Fruit fly (Drosophila melanogaster) whole organism, embryonic: Measurements from ENCODE around the gene mRpL13.

ENCODE experiments used
- Atf6 ChIP-seq: fragments of 200-800 bp; sonication (Bioruptor generic); IDR thresholded peaks from 2 replicates; pipeline ENCODE4 v1.3.6; 2022; ENCODE audit warnings: missing biosample characterization, missing genetic modification characterization
- CG1024 ChIP-seq: fragments of 200-800 bp; sonication (Bioruptor generic); IDR thresholded peaks from 2 replicates; pipeline ENCODE4 v1.3.6; 2022; ENCODE audit warnings: missing biosample characterization, missing genetic modification characterization
- CG11085 ChIP-seq: fragments of 200-800 bp; sonication (Bioruptor generic); IDR thresholded peaks from 2 replicates; pipeline ENCODE4 v1.3.6; 2022; ENCODE audit warnings: missing biosample characterization, missing genetic modification characterization
- CG12769 ChIP-seq: fragments of 200-800 bp; sonication (Bioruptor generic); optimal IDR thresholded peaks from 2 replicates; lab custom pipeline; 2019; ENCODE audit warnings: missing biosample characterization, mild to moderate bottlenecking, missing genetic modification characterization, moderate library complexity
- CG13624 ChIP-seq: fragments of 200-800 bp; sonication (Bioruptor generic); optimal IDR thresholded peaks from 2 replicates; lab custom pipeline; 2016; ENCODE audit warnings: missing biosample characterization, missing genetic modification characterization
- CG14014 ChIP-seq: fragments of 200-800 bp; sonication (Bioruptor generic); IDR thresholded peaks from 2 replicates; pipeline ENCODE4 v1.3.6; 2022; ENCODE audit warnings: missing biosample characterization, missing genetic modification characterization
- CG14710 ChIP-seq: fragments of 200-800 bp; sonication (Bioruptor generic); optimal IDR thresholded peaks from 3 replicates; lab custom pipeline; 2019; ENCODE audit warnings: missing biosample characterization, mild to moderate bottlenecking, missing genetic modification characterization, moderate library complexity
- CG15269 ChIP-seq: fragments of 200-800 bp; sonication (Bioruptor generic); optimal IDR thresholded peaks from 2 replicates; lab custom pipeline; 2018; ENCODE audit warnings: missing biosample characterization, mild to moderate bottlenecking, missing genetic modification characterization, moderate library complexity
- CG17385 ChIP-seq: fragments of 200-800 bp; sonication (Bioruptor generic); optimal IDR thresholded peaks from 3 replicates; lab custom pipeline; 2018; ENCODE audit warnings: missing biosample characterization, mild to moderate bottlenecking, missing genetic modification characterization
- CG1792 ChIP-seq: fragments of 200-800 bp; sonication (Bioruptor generic); optimal IDR thresholded peaks from 2 replicates; lab custom pipeline; 2016; ENCODE audit warnings: missing biosample characterization, missing genetic modification characterization
- CG34376 ChIP-seq: fragments of 200-800 bp; sonication (Bioruptor generic); optimal IDR thresholded peaks from 2 replicates; lab custom pipeline; 2018; ENCODE audit warnings: missing biosample characterization, mild to moderate bottlenecking, missing genetic modification characterization
- CG42726 ChIP-seq: fragments of 200-800 bp; sonication (Bioruptor generic); IDR thresholded peaks from 2 replicates; pipeline ENCODE4 v1.3.6; 2022; ENCODE audit warnings: missing biosample characterization, missing genetic modification characterization; ENCODE audit not compliant: partially characterized antibody
- CG43689 ChIP-seq: fragments of 200-800 bp; sonication (Bioruptor generic); IDR thresholded peaks from 2 replicates; pipeline ENCODE4 v1.3.6; 2022; ENCODE audit warnings: missing biosample characterization, missing genetic modification characterization
- CG6791 ChIP-seq: fragments of 200-800 bp; sonication (Bioruptor generic); IDR thresholded peaks from 3 replicates; pipeline ENCODE4 v1.3.6; 2022; ENCODE audit warnings: missing biosample characterization, missing genetic modification characterization; ENCODE audit not compliant: partially characterized antibody
- CG7745 ChIP-seq: fragments of 200-800 bp; sonication (Bioruptor generic); optimal IDR thresholded peaks from 2 replicates; lab custom pipeline; 2018; ENCODE audit warnings: missing biosample characterization, mild to moderate bottlenecking, missing genetic modification characterization, moderate library complexity
- CG9876 ChIP-seq: fragments of 200-800 bp; sonication (Bioruptor generic); optimal IDR thresholded peaks from 2 replicates; lab custom pipeline; 2016; ENCODE audit warnings: missing biosample characterization, missing genetic modification characterization
- CHES-1-like ChIP-seq: fragments of 200-800 bp; sonication (Bioruptor generic); optimal IDR thresholded peaks from 2 replicates; lab custom pipeline; 2016; ENCODE audit warnings: missing biosample characterization, missing genetic modification characterization
- Dref ChIP-seq: fragments of 200-800 bp; sonication (Bioruptor generic); IDR thresholded peaks from 2 replicates; pipeline ENCODE4 v1.3.6; 2022; ENCODE audit warnings: missing biosample characterization, missing genetic modification characterization
- ERR ChIP-seq: fragments of 200-800 bp; sonication (Bioruptor generic); optimal IDR thresholded peaks from 2 replicates; lab custom pipeline; 2016; ENCODE audit warnings: missing biosample characterization, missing genetic modification characterization
- GATAe ChIP-seq: fragments of 200-800 bp; sonication (Bioruptor generic); conservative IDR thresholded peaks from 2 replicates; pipeline ENCODE4 v1.3.6; 2022; ENCODE audit warnings: missing biosample characterization, missing genetic modification characterization
- HmgZ ChIP-seq: fragments of 200-800 bp; sonication (Bioruptor generic); optimal IDR thresholded peaks from 2 replicates; lab custom pipeline; 2018; ENCODE audit warnings: missing biosample characterization, mild to moderate bottlenecking, missing genetic modification characterization
- Jarid2 ChIP-seq: fragments of 200-800 bp; sonication (Bioruptor generic); optimal IDR thresholded peaks from 3 replicates; lab custom pipeline; 2017; ENCODE audit warnings: mild to moderate bottlenecking, missing biosample characterization, missing genetic modification reagents, missing genetic modification characterization
- Med ChIP-seq: fragments of 200-800 bp; sonication (Bioruptor generic); peaks from one replicate; lab custom pipeline; 2016; ENCODE audit warnings: missing biosample characterization, missing genetic modification characterization, mild to moderate bottlenecking, inconsistent platforms, moderate library complexity
- Meics ChIP-seq: fragments of 200-800 bp; sonication (Bioruptor generic); optimal IDR thresholded peaks from 2 replicates; lab custom pipeline; 2017; ENCODE audit warnings: missing biosample characterization, mild to moderate bottlenecking, missing genetic modification characterization
- NK7.1 ChIP-seq: fragments of 200-800 bp; sonication (Bioruptor generic); optimal IDR thresholded peaks from 3 replicates; lab custom pipeline; 2016; ENCODE audit warnings: missing biosample characterization, missing genetic modification characterization
- Oaz ChIP-seq: fragments of 200-800 bp; sonication (Bioruptor generic); IDR thresholded peaks from 2 replicates; pipeline ENCODE4 v1.3.6; 2022; ENCODE audit warnings: missing biosample characterization, missing genetic modification characterization
- Opbp ChIP-seq: fragments of 200-800 bp; sonication (Bioruptor generic); IDR thresholded peaks from 3 replicates; pipeline ENCODE4 v1.3.6; 2022; ENCODE audit warnings: missing biosample characterization, missing genetic modification characterization; ENCODE audit not compliant: partially characterized antibody
- Sox100B ChIP-seq: fragments of 200-800 bp; sonication (Bioruptor generic); optimal IDR thresholded peaks from 3 replicates; lab custom pipeline; 2018; ENCODE audit warnings: missing biosample characterization, mild to moderate bottlenecking, missing genetic modification characterization
- Sry-β ChIP-seq: fragments of 200-800 bp; sonication (Bioruptor generic); optimal IDR thresholded peaks from 2 replicates; lab custom pipeline; 2018; ENCODE audit warnings: missing biosample characterization, mild to moderate bottlenecking, missing genetic modification characterization, moderate library complexity
- amos ChIP-seq: fragments of 200-800 bp; sonication (Bioruptor generic); IDR thresholded peaks from 2 replicates; pipeline ENCODE4 v1.3.6; 2022; ENCODE audit warnings: missing biosample characterization, missing genetic modification characterization; ENCODE audit not compliant: partially characterized antibody
- aop ChIP-seq: fragments of 200-800 bp; sonication (Bioruptor generic); IDR thresholded peaks from 2 replicates; pipeline ENCODE4 v1.3.6; 2022; ENCODE audit warnings: missing biosample characterization, missing genetic modification characterization
- bab2 ChIP-seq: fragments of 200-800 bp; sonication (Bioruptor generic); optimal IDR thresholded peaks from 2 replicates; lab custom pipeline; 2016; ENCODE audit warnings: missing biosample characterization, missing genetic modification characterization
- bcd ChIP-seq: fragments of 200-800 bp; sonication (Bioruptor generic); optimal IDR thresholded peaks from 2 replicates; lab custom pipeline; 2017; ENCODE audit warnings: missing biosample characterization, mild to moderate bottlenecking, missing genetic modification characterization
- bowl ChIP-seq: fragments of 200-800 bp; sonication (Bioruptor generic); IDR thresholded peaks from 2 replicates; pipeline ENCODE4 v1.3.6; 2022; ENCODE audit warnings: missing biosample characterization, missing genetic modification characterization
- cg ChIP-seq: fragments of 200-800 bp; sonication (Bioruptor generic); optimal IDR thresholded peaks from 3 replicates; lab custom pipeline; 2019; ENCODE audit warnings: missing biosample characterization, mild to moderate bottlenecking, missing genetic modification characterization, moderate library complexity
- dmrt99B ChIP-seq: fragments of 200-800 bp; sonication (Bioruptor generic); optimal IDR thresholded peaks from 2 replicates; lab custom pipeline; 2018; ENCODE audit warnings: missing biosample characterization, mild to moderate bottlenecking, missing genetic modification characterization, moderate library complexity
- eyg ChIP-seq: fragments of 200-800 bp; sonication (Bioruptor generic); optimal IDR thresholded peaks from 3 replicates; lab custom pipeline; 2016; ENCODE audit warnings: missing biosample characterization, missing genetic modification characterization
- gfzf ChIP-seq: fragments of 200-800 bp; sonication (Bioruptor generic); optimal IDR thresholded peaks from 2 replicates; lab custom pipeline; 2016; ENCODE audit warnings: missing biosample characterization, mild to moderate bottlenecking, missing genetic modification characterization, moderate library complexity
- ham ChIP-seq: fragments of 200-800 bp; sonication (Bioruptor generic); IDR thresholded peaks from 2 replicates; pipeline ENCODE4 v1.3.6; 2022; ENCODE audit warnings: missing biosample characterization, missing genetic modification characterization
- mld ChIP-seq: fragments of 200-800 bp; sonication (Bioruptor generic); IDR thresholded peaks from 3 replicates; pipeline ENCODE4 v1.3.6; 2022; ENCODE audit warnings: missing biosample characterization, missing genetic modification characterization; ENCODE audit not compliant: partially characterized antibody
- nom ChIP-seq: fragments of 200-800 bp; sonication (Bioruptor generic); optimal IDR thresholded peaks from 2 replicates; lab custom pipeline; 2017; ENCODE audit warnings: missing biosample characterization, missing genetic modification characterization, mild to moderate bottlenecking, moderate library complexity, missing genetic modification reagents
- oc ChIP-seq: fragments of 200-800 bp; sonication (Bioruptor generic); optimal IDR thresholded peaks from 2 replicates; lab custom pipeline; 2018; ENCODE audit warnings: missing biosample characterization, mild to moderate bottlenecking, missing genetic modification characterization, moderate library complexity
- p53 ChIP-seq: fragments of 200-800 bp; sonication (Bioruptor generic); optimal IDR thresholded peaks from 2 replicates; lab custom pipeline; 2016; ENCODE audit warnings: missing biosample characterization, missing genetic modification characterization
- pan ChIP-seq, 4 experiments: fragments of >200 bp in 3 of 4; fragments of 200-800 bp in 1 of 4; sonication (Bioruptor generic) in 1 of 4; optimal IDR thresholded peaks in 3 of 4; IDR thresholded peaks in 1 of 4; 2 replicates each; pipeline versions ENCODE4 v1.3.6 to Lab custom; 2017 to 2022; ENCODE audit warnings: missing biosample characterization in 2 of 4, missing genetic modification characterization in 2 of 4, mixed read lengths in 1 of 4
- pita ChIP-seq: fragments of 200-800 bp; sonication (Bioruptor generic); optimal IDR thresholded peaks from 2 replicates; lab custom pipeline; 2017; ENCODE audit warnings: missing biosample characterization, mild to moderate bottlenecking, missing genetic modification characterization
- ranshi ChIP-seq: fragments of 200-800 bp; sonication (Bioruptor generic); IDR thresholded peaks from 2 replicates; pipeline ENCODE4 v1.3.6; 2022; ENCODE audit warnings: missing biosample characterization, missing genetic modification characterization
- rib ChIP-seq: fragments of 200-800 bp; sonication (Bioruptor generic); IDR thresholded peaks from 2 replicates; pipeline ENCODE4 v1.3.6; 2022; ENCODE audit warnings: missing biosample characterization, missing genetic modification characterization
- sug ChIP-seq: fragments of 200-800 bp; optimal IDR thresholded peaks from 2 replicates; lab custom pipeline; 2019; ENCODE audit warnings: missing biosample characterization, mild to moderate bottlenecking, missing genetic modification characterization, moderate library complexity
- twi ChIP-seq: fragments of 200-800 bp; optimal IDR thresholded peaks from 2 replicates; lab custom pipeline; 2019; ENCODE audit warnings: missing biosample characterization, mild to moderate bottlenecking, missing genetic modification characterization, moderate library complexity

Gene mRpL13

dm6 chr2L:18823243-18823803 lies 35.7 kb downstream of the mRpL13 start, which contains the start of gene Ugt36D1 (continued):
- TF ChIP-seq sug (tag; lab: Kevin White, UChicago) (peak; percentile 1), Dref (no peak), CG7745 (tag; lab: Kevin White, UChicago) (no peak), CG6791 (GFP tag; lab: Robert Waterston, UW) (no peak), CG15269 (tag; lab: Kevin White, UChicago) (peak; percentile 18), CG1792 (GFP tag; lab: Kevin White, UChicago) (no peak), Opbp (0 out of 3 replicates have a peak, but pooled peaks have one; percentile 31), Atf6 (GFP tag; lab: Robert Waterston, UW) (0 out of 2 replicates have a peak, but pooled peaks have one; percentile 12), rib (GFP tag; lab: Robert Waterston, UW) (0 out of 2 replicates have a peak, but pooled peaks have one; percentile 26), ranshi (no peak), cg (GFP tag; lab: Kevin White, UChicago) (no peak), GATAe (GFP tag; lab: Robert Waterston, UW) (no peak), bcd (GFP tag; lab: Kevin White, UChicago) (no peak), Med (GFP tag; lab: Kevin White, UChicago) (peak; percentile 88), Oaz (GFP tag; lab: Robert Waterston, UW) (no peak), amos (GFP tag; lab: Robert Waterston, UW) (peak; percentile 41; the same call in 1 of the 2 replicates), ERR (GFP tag; lab: Kevin White, UChicago) (no peak), CG34376 (GFP tag; lab: Kevin White, UChicago) (no peak), bowl (GFP tag; lab: Robert Waterston, UW) (no peak), CHES-1-like (GFP tag; lab: Kevin White, UChicago) (no peak), aop (GFP tag; lab: Robert Waterston, UW) (peak; percentile 67; the same call in 1 of the 2 replicates), p53 (peak; percentile 2), CG14014 (GFP tag; lab: Robert Waterston, UW) (0 out of 2 replicates have a peak, but pooled peaks have one; percentile 23), Sry-β (GFP tag; lab: Kevin White, UChicago) (peak; percentile 93), nom (GFP tag; lab: Kevin White, UChicago) (peak; percentile 15), CG14710 (tag; lab: Kevin White, UChicago) (peak; percentile 10), CG9876 (GFP tag; lab: Kevin White, UChicago) (no peak), oc (tag; lab: Kevin White, UChicago) (peak; percentile 27), CG11085 (GFP tag; lab: Robert Waterston, UW) (no peak), Meics (GFP tag; lab: Kevin White, UChicago) (no peak), HmgZ (tag; lab: Kevin White, UChicago) (peak; percentile 6), pita (no peak), mld (0 out of 3 replicates have a peak, but pooled peaks have one; percentile 48), twi (no peak), CG42726 (GFP tag; lab: Robert Waterston, UW) (peak; percentile 66), Sox100B (GFP tag; lab: Kevin White, UChicago) (no peak), CG12769 (peak; percentile 50), Jarid2 (GFP tag; lab: Kevin White, UChicago) (peak; percentile 83), dmrt99B (tag; lab: Kevin White, UChicago) (no peak), ham (no peak), NK7.1 (GFP tag; lab: Kevin White, UChicago) (no peak), eyg (GFP tag; lab: Kevin White, UChicago) (no peak), CG17385 (GFP tag; lab: Kevin White, UChicago) (no peak), gfzf (GFP tag; lab: Kevin White, UChicago) (no peak), bab2 (GFP tag; lab: Kevin White, UChicago) (no peak), pan (optimal IDR thresholded peaks at IDR 0.05; lab: Kevin White, UChicago) (no peak), pan (GFP tag; optimal IDR thresholded peaks at IDR 0.05 in 1 of 2, IDR thresholded peaks at IDR 0.05 in 1 of 2) (no peak), CG13624 (GFP tag; lab: Kevin White, UChicago) (no peak), CG43689 (GFP tag; lab: Robert Waterston, UW) (no peak), CG1024 (GFP tag; lab: Robert Waterston, UW) (no peak)
